Worm (Caenorhabditis elegans) whole organism, L4 larva: ENCODE results near the gene F20D6.15.

ENCODE experiments used
- ama-1 ChIP-seq: fragments of 150-350 bp; optimal IDR thresholded peaks from 2 replicates; lab custom pipeline; 2014; ENCODE audit warnings: inconsistent platforms, mixed read lengths
- egl-43 ChIP-seq: fragments of 200-800 bp; sonication (Bioruptor generic); IDR thresholded peaks from 2 replicates; pipeline ENCODE4 v1.3.6; 2022; ENCODE audit warnings: missing genetic modification reagents, missing genetic modification characterization, missing compliant biosample characterization
- fkh-10 ChIP-seq: fragments of 150-350 bp; optimal IDR thresholded peaks from 2 replicates; lab custom pipeline; 2014; ENCODE audit warnings: missing biosample characterization, missing genetic modification reagents, missing genetic modification characterization
- lir-3 ChIP-seq: sonication (generic microtip); optimal IDR thresholded peaks from 2 replicates; lab custom pipeline; 2016; ENCODE audit warnings: mild to moderate bottlenecking, missing genetic modification characterization, missing compliant biosample characterization
- ztf-11 ChIP-seq: fragments of 150-350 bp; optimal IDR thresholded peaks from 2 replicates; lab custom pipeline; 2014; ENCODE audit warnings: missing biosample characterization, missing genetic modification characterization

F20D6.15 gene

ce11 chrV:8143605-8144004 is 44.7 kb downstream of the F20D6.15 start, which contains the start of gene D1014.2:
Gene D1014.2 (plus strand): TSS chrV:8143905.
- TF ChIP-seq ama-1 (lab: Kevin White, UChicago) (no peak), lir-3 (no peak), fkh-10 (GFP tag; lab: Kevin White, UChicago) (no peak), ztf-11 (tag; lab: Kevin White, UChicago) (no peak), egl-43 (GFP tag; lab: Robert Waterston, UW) (no peak)
- TF ChIP-seq, all 104 proteins: peak for 0
